Fruit fly (Drosophila melanogaster) whole organism, adult: ENCODE data around the gene Ugt303B1.

ENCODE experiments used
- CG11617 ChIP-seq: fragments of 200-800 bp; sonication (Bioruptor generic); optimal IDR thresholded peaks from 2 replicates; lab custom pipeline; 2017; ENCODE audit warnings: mild to moderate bottlenecking, missing biosample characterization, missing genetic modification reagents, missing genetic modification characterization
- CG12768 ChIP-seq: fragments of 200-800 bp; sonication (Bioruptor generic); optimal IDR thresholded peaks from 2 replicates; lab custom pipeline; 2017; ENCODE audit warnings: missing biosample characterization, missing genetic modification characterization, mild to moderate bottlenecking, moderate library complexity, missing genetic modification reagents
- CG1620 ChIP-seq: fragments of 200-800 bp; sonication (Bioruptor generic); optimal IDR thresholded peaks from 2 replicates; lab custom pipeline; 2016; ENCODE audit warnings: missing biosample characterization, missing genetic modification characterization
- CG33017 ChIP-seq: fragments of 200-800 bp; sonication (Bioruptor generic); optimal IDR thresholded peaks from 2 replicates; lab custom pipeline; 2018; ENCODE audit warnings: missing biosample characterization, mild to moderate bottlenecking, missing genetic modification characterization, moderate library complexity
- CG5204 ChIP-seq: fragments of 200-800 bp; sonication (Bioruptor generic); optimal IDR thresholded peaks from 2 replicates; lab custom pipeline; 2016; ENCODE audit warnings: missing biosample characterization, missing genetic modification characterization
- CG7045 ChIP-seq: fragments of 200-800 bp; sonication (Bioruptor generic); optimal IDR thresholded peaks from 2 replicates; lab custom pipeline; 2017; ENCODE audit warnings: missing biosample characterization, mild to moderate bottlenecking, missing genetic modification characterization
- CG7101 ChIP-seq: fragments of 200-800 bp; sonication (Bioruptor generic); optimal IDR thresholded peaks from 2 replicates; lab custom pipeline; 2018; ENCODE audit warnings: missing biosample characterization, mild to moderate bottlenecking, missing genetic modification characterization, moderate library complexity
- Clk ChIP-seq: fragments of 200-800 bp; sonication (Bioruptor generic); optimal IDR thresholded peaks from 2 replicates; lab custom pipeline; 2017; ENCODE audit warnings: missing biosample characterization, missing genetic modification characterization
- Crg-1 ChIP-seq: fragments of 200-800 bp; sonication (Bioruptor generic); optimal IDR thresholded peaks from 2 replicates; lab custom pipeline; 2016; ENCODE audit warnings: missing biosample characterization, missing genetic modification characterization
- Mnt ChIP-seq: fragments of 200-800 bp; sonication (Bioruptor generic); optimal IDR thresholded peaks from 2 replicates; lab custom pipeline; 2016; ENCODE audit warnings: missing biosample characterization, mild to moderate bottlenecking, missing genetic modification characterization
- cic ChIP-seq: fragments of 200-800 bp; sonication (Bioruptor generic); optimal IDR thresholded peaks from 2 replicates; lab custom pipeline; 2017; ENCODE audit warnings: missing biosample characterization, mild to moderate bottlenecking, missing genetic modification characterization, moderate library complexity
- cnc ChIP-seq, 2 experiments: fragments of >200 bp; optimal IDR thresholded peaks; 2 replicates each; lab custom pipeline; 2017
- pad ChIP-seq: fragments of 200-800 bp; sonication (Bioruptor generic); optimal IDR thresholded peaks from 3 replicates; lab custom pipeline; 2017; ENCODE audit warnings: missing biosample characterization, missing genetic modification characterization, mild to moderate bottlenecking, moderate library complexity, missing genetic modification reagents
- toe ChIP-seq: fragments of 200-800 bp; sonication (Bioruptor generic); optimal IDR thresholded peaks from 2 replicates; lab custom pipeline; 2016; ENCODE audit warnings: missing biosample characterization, missing genetic modification characterization

DNA sequence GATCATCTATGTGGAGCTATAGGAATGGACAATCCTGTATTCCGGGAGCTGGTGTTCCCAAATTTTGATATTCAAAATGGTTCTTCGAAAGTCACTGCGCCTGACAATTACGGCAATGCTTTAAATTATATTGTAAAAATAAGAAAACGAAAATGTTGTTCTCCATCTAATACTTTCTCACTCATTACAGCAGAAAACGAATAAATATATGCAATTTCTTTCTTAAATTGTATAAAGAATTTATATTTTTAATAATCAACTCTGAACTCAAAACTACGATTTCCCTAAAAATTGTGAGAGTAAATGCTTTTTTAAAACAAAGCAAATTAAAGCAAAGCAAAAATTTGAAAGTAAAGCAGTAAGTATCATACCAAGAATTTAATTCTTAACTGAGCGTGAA is 20.3 kb upstream of the Ugt303B1 start, which contains the start of gene CG10164:
- TF ChIP-seq CG5204 (GFP tag; lab: Kevin White, UChicago) (no peak), CG33017 (tag; lab: Kevin White, UChicago) (no peak), CG7101 (tag; lab: Kevin White, UChicago) (no peak), cnc (optimal IDR thresholded peaks at IDR 0.05; lab: Kevin White, UChicago) (no peak), toe (no peak), CG1620 (GFP tag; lab: Kevin White, UChicago) (no peak), CG12768 (GFP tag; lab: Kevin White, UChicago) (no peak), Clk (GFP tag; lab: Kevin White, UChicago) (no peak), cic (GFP tag; lab: Kevin White, UChicago) (no peak), CG7045 (GFP tag; lab: Kevin White, UChicago) (no peak), Mnt (GFP tag; lab: Kevin White, UChicago) (no peak), pad (GFP tag; lab: Kevin White, UChicago) (no peak), Crg-1 (GFP tag; lab: Kevin White, UChicago) (no peak), CG11617 (GFP tag; lab: Kevin White, UChicago) (no peak)
